Worm (Caenorhabditis elegans) whole organism, L1 larva: ENCODE measurements around the gene lst-4.

Source experiments
- F16B12.6 ChIP-seq: fragments of 150-350 bp; optimal IDR thresholded peaks from 2 replicates; lab custom pipeline; 2014; ENCODE audit warnings: missing biosample characterization, missing genetic modification characterization
- alr-1 ChIP-seq: fragments of 200-800 bp; sonication (Bioruptor generic); optimal IDR thresholded peaks from 2 replicates; lab custom pipeline; 2018; ENCODE audit warnings: borderline replicate concordance, mild to moderate bottlenecking, missing genetic modification characterization, missing compliant biosample characterization
- ama-1 ChIP-seq: fragments of 150-350 bp; optimal IDR thresholded peaks from 2 replicates; lab custom pipeline; 2014
- ceh-63 ChIP-seq: fragments of 200-800 bp; sonication (Bioruptor generic); optimal IDR thresholded peaks from 2 replicates; lab custom pipeline; 2018; ENCODE audit warnings: mild to moderate bottlenecking, missing genetic modification characterization, missing compliant biosample characterization
- ceh-8 ChIP-seq: fragments of 200-800 bp; sonication (Bioruptor generic); optimal IDR thresholded peaks from 2 replicates; lab custom pipeline; 2018; ENCODE audit warnings: mild to moderate bottlenecking, missing genetic modification characterization, moderate library complexity, missing compliant biosample characterization
- ceh-90 ChIP-seq: sonication (generic microtip); optimal IDR thresholded peaks from 2 replicates; lab custom pipeline; 2016; ENCODE audit warnings: missing genetic modification characterization, missing compliant biosample characterization
- dpl-1 ChIP-seq, 3 experiments: fragments of 150-350 bp in 2 of 3; sonication (generic microtip) in 1 of 3; optimal IDR thresholded peaks; 2 replicates each; lab custom pipeline; 2014 to 2017; ENCODE audit warnings: missing biosample characterization in 3 of 3, missing genetic modification characterization in 3 of 3, missing genetic modification reagents in 3 of 3
- efl-1 ChIP-seq, 4 experiments: fragments of 150-350 bp; optimal IDR thresholded peaks in 3 of 4; peaks in 1 of 4; 1 replicate in 1 of 4; 2 replicates in 3 of 4; lab custom pipeline; 2014; ENCODE audit warnings: missing biosample characterization in 2 of 4, missing genetic modification characterization in 2 of 4, missing genetic modification reagents in 2 of 4
- efl-3 ChIP-seq: fragments of 200-800 bp; sonication (Bioruptor generic); optimal IDR thresholded peaks from 2 replicates; lab custom pipeline; 2018; ENCODE audit warnings: mild to moderate bottlenecking, missing genetic modification characterization, missing compliant biosample characterization
- egl-13 ChIP-seq: sonication (generic microtip); optimal IDR thresholded peaks from 2 replicates; lab custom pipeline; 2016; ENCODE audit warnings: missing genotype, missing genetic modification reagents, missing genetic modification characterization, missing compliant biosample characterization
- elt-3 ChIP-seq, 6 experiments: fragments of 150-350 bp in 1 of 6; sonication (generic microtip); optimal IDR thresholded peaks; 2 replicates each; lab custom pipeline; 2017 to 2018; ENCODE audit warnings: missing biosample characterization in 6 of 6, missing genetic modification characterization in 6 of 6, inconsistent platforms in 1 of 6
- fos-1 ChIP-seq: fragments of 150-350 bp; optimal IDR thresholded peaks from 2 replicates; lab custom pipeline; 2014; ENCODE audit warnings: missing biosample characterization, missing genetic modification characterization
- grh-1 ChIP-seq: fragments of 200-800 bp; sonication (Bioruptor generic); IDR thresholded peaks from 2 replicates; pipeline ENCODE4 v1.3.6; 2022; ENCODE audit warnings: missing genetic modification reagents, missing genetic modification characterization, missing compliant biosample characterization
- hlh-17 ChIP-seq: fragments of 200-800 bp; sonication (Bioruptor generic); optimal IDR thresholded peaks from 2 replicates; lab custom pipeline; 2018; ENCODE audit warnings: missing genetic modification characterization, mild to moderate bottlenecking, missing compliant biosample characterization, moderate library complexity, borderline replicate concordance
- irx-1 ChIP-seq: sonication (generic microtip); optimal IDR thresholded peaks from 2 replicates; lab custom pipeline; 2016; ENCODE audit warnings: missing genetic modification characterization, missing compliant biosample characterization
- jun-1 ChIP-seq: fragments of 150-350 bp; optimal IDR thresholded peaks from 2 replicates; lab custom pipeline; 2014; ENCODE audit warnings: missing biosample characterization, missing genetic modification reagents, missing genetic modification characterization
- lin-14 ChIP-seq: fragments of 200-800 bp; sonication (Bioruptor generic); optimal IDR thresholded peaks from 2 replicates; lab custom pipeline; 2018; ENCODE audit warnings: mild to moderate bottlenecking, missing genetic modification characterization, moderate library complexity, missing compliant biosample characterization
- lin-35 ChIP-seq, 2 experiments: fragments of 150-350 bp; optimal IDR thresholded peaks; 2 replicates each; lab custom pipeline; 2014; ENCODE audit warnings: missing biosample characterization in 2 of 2, missing genetic modification characterization in 2 of 2, missing genetic modification reagents in 2 of 2
- lir-3 ChIP-seq: sonication (generic microtip); optimal IDR thresholded peaks from 2 replicates; lab custom pipeline; 2016; ENCODE audit warnings: mild to moderate bottlenecking, missing genetic modification characterization, moderate library complexity, missing compliant biosample characterization; ENCODE audit not compliant: poor library complexity
- lsy-2 ChIP-seq, 2 experiments: fragments of 150-350 bp; optimal IDR thresholded peaks; 2 replicates each; lab custom pipeline; 2014; ENCODE audit warnings: missing biosample characterization in 2 of 2, missing genetic modification characterization in 2 of 2
- mab-9 ChIP-seq: fragments of 200-800 bp; sonication (Bioruptor generic); IDR thresholded peaks from 2 replicates; pipeline ENCODE4 v1.3.6; 2022; ENCODE audit warnings: missing genetic modification reagents, missing genetic modification characterization, missing compliant biosample characterization
- mep-1 ChIP-seq: fragments of 150-350 bp; optimal IDR thresholded peaks from 2 replicates; lab custom pipeline; 2014; ENCODE audit warnings: missing biosample characterization, missing genetic modification characterization
- nhr-11 ChIP-seq: fragments of 150-350 bp; optimal IDR thresholded peaks from 2 replicates; lab custom pipeline; 2014; ENCODE audit warnings: missing biosample characterization, missing genetic modification characterization
- nhr-12 ChIP-seq: sonication (generic microtip); optimal IDR thresholded peaks from 2 replicates; lab custom pipeline; 2017; ENCODE audit warnings: missing biosample characterization, missing genetic modification characterization
- nhr-28 ChIP-seq: fragments of 150-350 bp; optimal IDR thresholded peaks from 2 replicates; lab custom pipeline; 2014; ENCODE audit warnings: missing biosample characterization, missing genetic modification characterization
- nhr-47 ChIP-seq: sonication (generic microtip); optimal IDR thresholded peaks from 2 replicates; lab custom pipeline; 2016; ENCODE audit warnings: mild to moderate bottlenecking, missing genetic modification characterization, moderate library complexity, missing compliant biosample characterization
- nhr-77 ChIP-seq: fragments of 150-350 bp; optimal IDR thresholded peaks from 2 replicates; lab custom pipeline; 2014; ENCODE audit warnings: missing biosample characterization, missing genetic modification characterization
- nhr-85 ChIP-seq: sonication (generic microtip); peaks from one replicate; lab custom pipeline; 2016; ENCODE audit warnings: missing genetic modification characterization, inconsistent platforms, missing compliant biosample characterization
- nhr-90 ChIP-seq: sonication (generic microtip); optimal IDR thresholded peaks from 2 replicates; lab custom pipeline; 2016; ENCODE audit warnings: mild to moderate bottlenecking, missing genetic modification characterization, missing compliant biosample characterization; ENCODE audit not compliant: poor library complexity
- snpc-4 ChIP-seq: fragments of 150-350 bp; optimal IDR thresholded peaks from 2 replicates; lab custom pipeline; 2014; ENCODE audit warnings: missing biosample characterization, missing genetic modification characterization
- swsn-7 ChIP-seq: sonication (generic microtip); optimal IDR thresholded peaks from 2 replicates; lab custom pipeline; 2016; ENCODE audit warnings: missing genetic modification characterization, missing compliant biosample characterization
- unc-30 ChIP-seq: sonication (generic microtip); optimal IDR thresholded peaks from 2 replicates; lab custom pipeline; 2017; ENCODE audit warnings: missing biosample characterization, missing genetic modification characterization
- unc-62 ChIP-seq: fragments of 150-350 bp; optimal IDR thresholded peaks from 2 replicates; lab custom pipeline; 2014; ENCODE audit warnings: missing biosample characterization, missing genetic modification reagents, missing genetic modification characterization
- vab-15 ChIP-seq: sonication (generic microtip); optimal IDR thresholded peaks from 2 replicates; lab custom pipeline; 2017; ENCODE audit warnings: missing genotype, mild to moderate bottlenecking, missing genetic modification characterization, missing compliant biosample characterization

Gene lst-4

ce11 chrIV:14114357-14114756 lies 44.7 kb upstream of the lst-4 start:
- TF ChIP-seq mep-1 (tag; lab: Kevin White, UChicago) (no peak), lir-3 (tag; lab: Kevin White, UChicago) (no peak), nhr-12 (no peak), jun-1 (tag; lab: Kevin White, UChicago) (no peak), ceh-8 (GFP tag; lab: Kevin White, UChicago) (no peak), nhr-77 (tag; lab: Kevin White, UChicago) (no peak), fos-1 (no peak), unc-62 (GFP tag; lab: Kevin White, UChicago) (no peak), nhr-28 (tag; lab: Kevin White, UChicago) (no peak), nhr-90 (tag; lab: Kevin White, UChicago) (no peak), ceh-90 (tag; lab: Kevin White, UChicago) (no peak), alr-1 (tag; lab: Kevin White, UChicago) (no peak), efl-3 (no peak), egl-13 (tag; lab: Kevin White, UChicago) (no peak), dpl-1 (GFP tag; optimal IDR thresholded peaks at IDR 0.05; lab: Kevin White, UChicago) (no peak), vab-15 (no peak), nhr-47 (tag; lab: Kevin White, UChicago) (no peak)

- peak; percentile 10 to 69 for TF ChIP-seq efl-1 (optimal IDR thresholded peaks at IDR 0.05; lab: Kevin White, UChicago)
- TF ChIP-seq efl-1 (GFP tag; optimal IDR thresholded peaks at IDR 0.05 in 1 of 2; lab: Kevin White, UChicago): peak in 1 of 2 experiments; percentile 55
- no peak for TF ChIP-seq F16B12.6 (tag; lab: Kevin White, UChicago)
- peak in 1 of 3 experiments; percentile 33 for TF ChIP-seq dpl-1 (GFP tag; optimal IDR thresholded peaks at IDR 0.05; lab: Kevin White, UChicago)
Measured at ce11 chrIV:14113621-14114020, 44.0 kb upstream of the lst-4 start.

- TF ChIP-seq fos-1: no peak
- no peak for TF ChIP-seq nhr-28 (tag; lab: Kevin White, UChicago)
- TF ChIP-seq swsn-7 (tag; lab: Kevin White, UChicago): no peak
- TF ChIP-seq ama-1 (lab: Kevin White, UChicago): no peak
- no peak for TF ChIP-seq mep-1 (tag; lab: Kevin White, UChicago)
- no peak for TF ChIP-seq lin-14 (GFP tag; lab: Kevin White, UChicago)
- no peak for TF ChIP-seq grh-1 (GFP tag; lab: Robert Waterston, UW)
- TF ChIP-seq snpc-4 (tag; lab: Kevin White, UChicago): no peak
- no peak for TF ChIP-seq unc-62 (GFP tag; lab: Kevin White, UChicago)
Measured at ce11 chrIV:14107647-14108046, 38.0 kb upstream of the lst-4 start.

ce11 chrIV:14106274-14106673 lies 36.6 kb upstream of the lst-4 start, which contains the start of gene ins-34:
ins-34 (plus strand) TSS chrIV:14106574.
- TF ChIP-seq ama-1 (lab: Kevin White, UChicago) (no peak), unc-30 (no peak), nhr-11 (tag; lab: Kevin White, UChicago) (no peak), efl-1 (optimal IDR thresholded peaks at IDR 0.05; lab: Kevin White, UChicago) (no peak), efl-1 (GFP tag; optimal IDR thresholded peaks at IDR 0.05 in 1 of 2; lab: Kevin White, UChicago) (no peak), nhr-85 (tag; lab: Kevin White, UChicago) (no peak), lin-35 (GFP tag; optimal IDR thresholded peaks at IDR 0.05; lab: Kevin White, UChicago) (no peak), elt-3 (tag; optimal IDR thresholded peaks at IDR 0.05; lab: Kevin White, UChicago) (no peak), grh-1 (GFP tag; lab: Robert Waterston, UW) (no peak), ceh-63 (GFP tag; lab: Kevin White, UChicago) (no peak)

ce11 chrIV:14104745-14105144 lies 35.1 kb upstream of the lst-4 start:
- TF ChIP-seq ceh-90 (tag; lab: Kevin White, UChicago) (no peak), lsy-2 (tag; optimal IDR thresholded peaks at IDR 0.05; lab: Kevin White, UChicago) (no peak), mab-9 (no peak), hlh-17 (no peak), irx-1 (tag; lab: Kevin White, UChicago) (no peak)
